Fruit fly (Drosophila melanogaster): ENCODE data around the gene CG44532.

- TF ChIP-seq Clk (GFP tag; optimal IDR thresholded peaks at IDR 0.05) (no peak), CG7045 (GFP tag; optimal IDR thresholded peaks at IDR 0.05) (no peak), bab1 (GFP tag; optimal IDR thresholded peaks at IDR 0.05) (peak; percentile 17), cnc (optimal IDR thresholded peaks at IDR 0.05) (no peak), toe (GFP tag; optimal IDR thresholded peaks at IDR 0.05) (no peak), tj (GFP tag; optimal IDR thresholded peaks at IDR 0.05) (no peak), CG14711 (tag; optimal IDR thresholded peaks at IDR 0.05) (peak; percentile 32), CG1620 (GFP tag; optimal IDR thresholded peaks at IDR 0.05) (no peak), CG11617 (GFP tag; optimal IDR thresholded peaks at IDR 0.05) (no peak)
These were observed 40.8 kb upstream of the CG44532 start for dm6 chrX:9120828-9121754.

Measured in whole organism, adult.